Fruit fly (Drosophila melanogaster): Measurements from ENCODE around the gene tgo.
A peak's percentile ranks its signal among the peaks of the same experiment; 100 is the strongest.

tgo gene

dm6 chr3R:9057398-9058058 is 37.7 kb upstream of the tgo start:
- TF ChIP-seq CG11695 (GFP tag; IDR thresholded peaks at IDR 0.05) (no peak), CG4730 (GFP tag; IDR thresholded peaks at IDR 0.05) (no peak), Tbp (GFP tag; optimal IDR thresholded peaks at IDR 0.05) (no peak), CG9437 (GFP tag; optimal IDR thresholded peaks at IDR 0.05) (peak; percentile 95), mld (GFP tag; IDR thresholded peaks at IDR 0.05; ENCODE audit: partially characterized antibody) (no peak), Mad (GFP tag; optimal IDR thresholded peaks at IDR 0.05) (peak; percentile 72), CG42726 (GFP tag; IDR thresholded peaks at IDR 0.05; ENCODE audit: partially characterized antibody) (no peak), CG15514 (GFP tag; optimal IDR thresholded peaks at IDR 0.05) (peak; percentile 89), CG30403 (GFP tag; optimal IDR thresholded peaks at IDR 0.05) (peak; percentile 98), CG8944 (GFP tag; optimal IDR thresholded peaks at IDR 0.05) (no peak), eyg (GFP tag; optimal IDR thresholded peaks at IDR 0.05) (no peak), trem (tag; optimal IDR thresholded peaks at IDR 0.05) (peak; percentile 96), CG6689 (GFP tag; IDR thresholded peaks at IDR 0.05) (no peak), Antp (GFP tag; optimal IDR thresholded peaks at IDR 0.05) (peak; percentile 41), ci (GFP tag; IDR thresholded peaks at IDR 0.05) (no peak), CG30020 (tag; optimal IDR thresholded peaks at IDR 0.05) (peak; percentile 91), Dip3 (GFP tag; optimal IDR thresholded peaks at IDR 0.05) (peak; percentile 58), CG11093 (GFP tag; IDR thresholded peaks at IDR 0.05) (peak; percentile 85), CG2116 (GFP tag; optimal IDR thresholded peaks at IDR 0.05) (peak; percentile 88), ab (GFP tag; optimal IDR thresholded peaks at IDR 0.05) (no peak), Sox100B (GFP tag; optimal IDR thresholded peaks at IDR 0.05) (peak; percentile 99), CG17912 (GFP tag; optimal IDR thresholded peaks at IDR 0.05) (peak; percentile 88), CG17568 (GFP tag; optimal IDR thresholded peaks at IDR 0.05) (no peak), zen2 (GFP tag; IDR thresholded peaks at IDR 0.05; ENCODE audit: partially characterized antibody) (no peak), yki (optimal IDR thresholded peaks at IDR 0.05) (peak; percentile 91), unc-4 (GFP tag; IDR thresholded peaks at IDR 0.05; ENCODE audit: partially characterized antibody) (no peak), CG1602 (GFP tag; optimal IDR thresholded peaks at IDR 0.05) (peak; percentile 92), peb (GFP tag; IDR thresholded peaks at IDR 0.05) (no peak), Mes4 (GFP tag; optimal IDR thresholded peaks at IDR 0.05) (peak; percentile 63), CG1233 (GFP tag; optimal IDR thresholded peaks at IDR 0.05) (peak; percentile 98), gcm2 (GFP tag; optimal IDR thresholded peaks at IDR 0.05) (no peak), CG31441 (GFP tag; IDR thresholded peaks at IDR 0.05) (no peak), tio (GFP tag; optimal IDR thresholded peaks at IDR 0.05) (peak; percentile 95), btn (GFP tag; optimal IDR thresholded peaks at IDR 0.05) (no peak), CTCF (GFP tag; optimal IDR thresholded peaks at IDR 0.05) (peak; percentile 63), CG3407 (GFP tag; optimal IDR thresholded peaks at IDR 0.05) (peak; percentile 95), CG2199 (GFP tag; IDR thresholded peaks at IDR 0.05) (no peak), gt (GFP tag; IDR thresholded peaks at IDR 0.05) (no peak), Hand (GFP tag; optimal IDR thresholded peaks at IDR 0.05) (peak; percentile 97), hbn (GFP tag; IDR thresholded peaks at IDR 0.05; ENCODE audit: partially characterized antibody) (no peak), ham (GFP tag; IDR thresholded peaks at IDR 0.05) (no peak), pum (GFP tag; optimal IDR thresholded peaks at IDR 0.05) (peak; percentile 60), CG34422 (GFP tag; IDR thresholded peaks at IDR 0.05) (no peak), Eip74EF (GFP tag; optimal IDR thresholded peaks at IDR 0.05) (peak in 1 of 2 experiments; percentile 99), CG32532 (GFP tag; IDR thresholded peaks at IDR 0.05) (no peak), Oli (tag; optimal IDR thresholded peaks at IDR 0.05) (peak; percentile 97), ara (GFP tag; IDR thresholded peaks at IDR 0.05) (no peak), Dp (GFP tag; optimal IDR thresholded peaks at IDR 0.05) (peak; percentile 5), CG12236 (GFP tag; optimal IDR thresholded peaks at IDR 0.05) (peak; percentile 24), dm (GFP tag; optimal IDR thresholded peaks at IDR 0.05) (no peak), ssp (GFP tag; IDR thresholded peaks at IDR 0.05) (no peak), CG11398 (GFP tag; optimal IDR thresholded peaks at IDR 0.05) (no peak)

All from whole organism, embryonic.